Fruit fly (Drosophila melanogaster) whole organism, wandering third instar larva: Measurements from ENCODE around the gene CG32182.

Experiments
- Abd-B ChIP-seq: fragments of >200 bp; optimal IDR thresholded peaks from 2 replicates; lab custom pipeline; 2017; ENCODE audit warnings: missing biosample characterization, missing genetic modification characterization
- CG32264 ChIP-seq: fragments of 200-800 bp; sonication (Bioruptor generic); optimal IDR thresholded peaks from 2 replicates; lab custom pipeline; 2016; ENCODE audit warnings: missing biosample characterization, missing genetic modification characterization
- CG9705 ChIP-seq: fragments of 200-800 bp; sonication (Bioruptor generic); optimal IDR thresholded peaks from 2 replicates; lab custom pipeline; 2018; ENCODE audit warnings: missing biosample characterization, mild to moderate bottlenecking, missing genetic modification characterization
- CrebA ChIP-seq: fragments of 200-800 bp; sonication (Bioruptor generic); optimal IDR thresholded peaks from 2 replicates; lab custom pipeline; 2016; ENCODE audit warnings: missing biosample characterization, mild to moderate bottlenecking, missing genetic modification characterization, borderline replicate concordance
- Dfd ChIP-seq: fragments of >200 bp; optimal IDR thresholded peaks from 2 replicates; lab custom pipeline; 2017; ENCODE audit warnings: missing biosample characterization, missing genetic modification characterization
- GATAd ChIP-seq: sonication (Bioruptor generic); optimal IDR thresholded peaks from 2 replicates; lab custom pipeline; 2016; ENCODE audit warnings: missing biosample characterization, missing genetic modification characterization
- HLH106 ChIP-seq: fragments of 200-800 bp; optimal IDR thresholded peaks from 3 replicates; lab custom pipeline; 2019; ENCODE audit warnings: missing biosample characterization, mild to moderate bottlenecking, missing genetic modification characterization, moderate library complexity
- Hnf4 ChIP-seq: fragments of 200-800 bp; sonication (Bioruptor generic); optimal IDR thresholded peaks from 2 replicates; lab custom pipeline; 2016; ENCODE audit warnings: missing biosample characterization, mild to moderate bottlenecking, missing genetic modification characterization
- Hr78 ChIP-seq: fragments of >200 bp; optimal IDR thresholded peaks from 2 replicates; lab custom pipeline; 2017; ENCODE audit warnings: missing biosample characterization, missing genetic modification characterization
- Hr83 ChIP-seq: fragments of 200-300 bp; sonication (Bioruptor generic); optimal IDR thresholded peaks from 2 replicates; lab custom pipeline; 2016; ENCODE audit warnings: missing biosample characterization, mild to moderate bottlenecking, missing genetic modification characterization, moderate library complexity; ENCODE audit not compliant: poor library complexity, severe bottlenecking
- Jra ChIP-seq: sonication (Bioruptor generic); optimal IDR thresholded peaks from 2 replicates; lab custom pipeline; 2016; ENCODE audit warnings: missing biosample characterization, missing genetic modification characterization
- Mio ChIP-seq: sonication (Bioruptor generic); optimal IDR thresholded peaks from 2 replicates; lab custom pipeline; 2016; ENCODE audit warnings: missing biosample characterization, missing genetic modification characterization
- Myc ChIP-seq: fragments of >200 bp; optimal IDR thresholded peaks from 2 replicates; lab custom pipeline; 2017
- N ChIP-seq: fragments of >200 bp; optimal IDR thresholded peaks from 2 replicates; lab custom pipeline; 2018; ENCODE audit warnings: missing biosample characterization, missing external identifiers, missing genetic modification characterization
- Rel ChIP-seq, 2 experiments: fragments of 200-800 bp; sonication (Bioruptor generic) in 1 of 2; optimal IDR thresholded peaks; 2 replicates in 1 of 2; 3 replicates in 1 of 2; lab custom pipeline; 2016 to 2019; ENCODE audit warnings: mild to moderate bottlenecking in 2 of 2, missing biosample characterization in 2 of 2, missing genetic modification characterization in 2 of 2, moderate library complexity in 1 of 2
- Sp1 ChIP-seq: fragments of 200-800 bp; sonication (Bioruptor generic); optimal IDR thresholded peaks from 3 replicates; lab custom pipeline; 2019; ENCODE audit warnings: missing biosample characterization, mild to moderate bottlenecking, missing genetic modification characterization, moderate library complexity
- Vsx2 ChIP-seq: fragments of 200-300, 225-300 bp; sonication (Bioruptor generic); optimal IDR thresholded peaks from 2 replicates; lab custom pipeline; 2018; ENCODE audit warnings: missing biosample characterization, missing genetic modification characterization; ENCODE audit not compliant: partially characterized antibody
- br ChIP-seq: fragments of 200-800 bp; sonication (Bioruptor generic); optimal IDR thresholded peaks from 2 replicates; lab custom pipeline; 2016; ENCODE audit warnings: missing biosample characterization, missing genetic modification characterization
- brk ChIP-seq: fragments of 200-800 bp; sonication (Bioruptor generic); optimal IDR thresholded peaks from 2 replicates; lab custom pipeline; 2016; ENCODE audit warnings: missing biosample characterization, mild to moderate bottlenecking, missing genetic modification characterization
- dl ChIP-seq, 2 experiments: fragments of 175-275, 200-275 bp in 1 of 2; fragments of 200-275 bp in 1 of 2; sonication (Bioruptor generic); optimal IDR thresholded peaks; lab custom pipeline; 2018; ENCODE audit warnings: mild to moderate bottlenecking in 2 of 2, missing biosample characterization in 2 of 2, missing genetic modification characterization in 2 of 2, moderate library complexity in 2 of 2; ENCODE audit not compliant: partially characterized antibody in 2 of 2, insufficient read depth in 1 of 2
- dmrt93B ChIP-seq: fragments of 200-800 bp; sonication (Bioruptor generic); optimal IDR thresholded peaks from 2 replicates; lab custom pipeline; 2018; ENCODE audit warnings: missing biosample characterization, mild to moderate bottlenecking, missing genetic modification characterization
- dsf ChIP-seq: sonication (Bioruptor generic); optimal IDR thresholded peaks from 2 replicates; lab custom pipeline; 2016; ENCODE audit warnings: missing biosample characterization, missing genetic modification characterization, borderline replicate concordance
- ey ChIP-seq: fragments of 200-800 bp; sonication (Bioruptor generic); optimal IDR thresholded peaks from 2 replicates; lab custom pipeline; 2016; ENCODE audit warnings: missing biosample characterization, missing genetic modification characterization
- foxo ChIP-seq, 2 experiments: fragments of 200-800 bp; sonication (Bioruptor generic); optimal IDR thresholded peaks; 2 replicates in 1 of 2; 3 replicates in 1 of 2; lab custom pipeline; 2016 to 2017; ENCODE audit warnings: missing biosample characterization in 2 of 2, missing genetic modification characterization in 2 of 2
- fru ChIP-seq: fragments of 200-800 bp; sonication (Bioruptor generic); optimal IDR thresholded peaks from 3 replicates; lab custom pipeline; 2016; ENCODE audit warnings: missing biosample characterization, mild to moderate bottlenecking, missing genetic modification characterization
- h ChIP-seq: fragments of 200-800 bp; sonication (Bioruptor generic); optimal IDR thresholded peaks from 3 replicates; lab custom pipeline; 2016; ENCODE audit warnings: missing biosample characterization, mild to moderate bottlenecking, missing genetic modification characterization
- jim ChIP-seq: fragments of 175-275, 200-325 bp; sonication (Bioruptor generic); optimal IDR thresholded peaks from 2 replicates; lab custom pipeline; 2016; ENCODE audit warnings: missing biosample characterization, mild to moderate bottlenecking, missing genetic modification characterization
- lola ChIP-seq: fragments of >200 bp; optimal IDR thresholded peaks from 2 replicates; lab custom pipeline; 2017; ENCODE audit warnings: missing biosample characterization, missing genetic modification characterization
- pan ChIP-seq: fragments of >200 bp; optimal IDR thresholded peaks from 2 replicates; lab custom pipeline; 2017
- psq ChIP-seq: fragments of 200-800 bp; sonication (Bioruptor generic); optimal IDR thresholded peaks from 3 replicates; lab custom pipeline; 2017; ENCODE audit warnings: missing biosample characterization, mild to moderate bottlenecking, missing genetic modification characterization, moderate library complexity
- rgr ChIP-seq: fragments of 200-800 bp; sonication (Bioruptor generic); optimal IDR thresholded peaks from 3 replicates; lab custom pipeline; 2016; ENCODE audit warnings: missing biosample characterization, mild to moderate bottlenecking, missing genetic modification characterization
- sage ChIP-seq: fragments of 200-800 bp; sonication (Bioruptor generic); optimal IDR thresholded peaks from 2 replicates; lab custom pipeline; 2016; ENCODE audit warnings: missing biosample characterization, mild to moderate bottlenecking, missing genetic modification characterization
- sv ChIP-seq: fragments of 200-800 bp; sonication (Bioruptor generic); optimal IDR thresholded peaks from 3 replicates; lab custom pipeline; 2016; ENCODE audit warnings: missing biosample characterization, missing genetic modification characterization
- tai ChIP-seq: sonication (Bioruptor generic); optimal IDR thresholded peaks from 2 replicates; lab custom pipeline; 2016; ENCODE audit warnings: missing biosample characterization, missing genetic modification characterization
- usp ChIP-seq: fragments of >200 bp; optimal IDR thresholded peaks from 2 replicates; lab custom pipeline; 2017; ENCODE audit warnings: missing biosample characterization, missing genetic modification characterization
- woc ChIP-seq: sonication (Bioruptor generic); optimal IDR thresholded peaks from 2 replicates; lab custom pipeline; 2016; ENCODE audit warnings: missing biosample characterization, mild to moderate bottlenecking, missing genetic modification characterization

The CG32182 gene

DNA sequence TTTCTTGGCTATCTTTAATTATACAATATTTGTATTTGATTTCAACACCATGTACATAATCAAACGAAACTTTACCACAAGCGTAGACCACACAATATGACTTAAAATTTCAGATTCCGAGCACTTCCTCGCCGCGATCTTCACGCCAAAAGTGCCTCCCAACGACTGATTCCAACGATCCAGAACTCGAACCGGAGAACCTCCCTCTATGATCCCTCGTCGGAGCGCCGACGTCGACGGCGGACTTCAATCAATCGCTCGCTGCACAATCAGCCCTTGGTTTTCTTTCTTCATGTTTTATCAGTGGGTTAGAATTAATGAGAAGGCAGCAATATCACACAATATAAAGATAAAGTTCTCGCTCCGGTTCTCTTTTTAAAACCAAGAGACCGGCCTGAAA, 6.1 kb downstream of the CG32182 start, which contains the start of the genes Adgf-A and Adgf-A2:
Adgf-A (minus strand) TSS at position 172 of the 400 bp plus-strand sequence.
Adgf-A2 (minus strand) TSS at position 172 of the 400 bp plus-strand sequence.
- TF ChIP-seq Dfd (GFP tag; lab: Kevin White, UChicago): no peak
- no peak for TF ChIP-seq Vsx2 (GFP tag; lab: Kevin White, UChicago)
- no peak for TF ChIP-seq rgr (GFP tag; lab: Kevin White, UChicago)
- no peak for TF ChIP-seq foxo (GFP tag; optimal IDR thresholded peaks at IDR 0.05; lab: Kevin White, UChicago)

DNA sequence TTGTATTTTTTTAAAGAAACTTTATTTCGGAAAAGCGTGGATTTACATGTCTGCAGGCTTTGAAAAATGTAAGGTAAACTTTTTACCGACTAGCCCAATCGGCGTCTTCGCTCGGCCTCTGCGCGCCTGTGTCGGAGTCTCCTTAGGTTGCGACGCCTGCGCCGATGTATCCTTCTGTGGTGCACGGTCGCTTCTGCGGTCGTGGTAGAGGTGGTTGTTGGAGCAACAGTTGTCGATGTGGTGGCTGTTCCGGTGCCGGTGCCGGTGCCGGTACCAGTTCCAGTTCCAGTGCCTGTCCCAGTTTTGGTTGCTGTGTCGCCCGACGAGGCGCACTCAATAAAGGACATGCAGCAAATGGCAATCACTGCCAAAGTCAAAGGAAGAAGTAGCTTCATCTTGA, 33.2 kb downstream of the CG32182 start:
- TF ChIP-seq dmrt93B (GFP tag; lab: Kevin White, UChicago) (no peak), ey (no peak), N (GFP tag; lab: Kevin White, UChicago) (no peak), dsf (GFP tag; lab: Kevin White, UChicago) (no peak), Dfd (GFP tag; lab: Kevin White, UChicago) (no peak), Myc (no peak), pan (no peak), Hr78 (GFP tag; lab: Kevin White, UChicago) (no peak)
- TF ChIP-seq, all 38 proteins: peak for 0

DNA sequence AAGACGTTTGTCGTGTGGAACGTTAAGA, 33.4 kb downstream of the CG32182 start, which contains the start of gene CG42815:
CG42815 (minus strand) TSS at position 20 of the 28 bp plus-strand sequence.
- no peak for TF ChIP-seq Hnf4
- TF ChIP-seq brk (GFP tag; lab: Kevin White, UChicago): no peak
- no peak for TF ChIP-seq tai (GFP tag; lab: Kevin White, UChicago)
- no peak for TF ChIP-seq sage
- no peak for TF ChIP-seq dmrt93B (GFP tag; lab: Kevin White, UChicago)
- no peak for TF ChIP-seq usp (GFP tag; lab: Kevin White, UChicago)
- no peak for TF ChIP-seq CrebA (GFP tag; lab: Kevin White, UChicago)
- no peak for TF ChIP-seq pan
- TF ChIP-seq HLH106 (tag; lab: Kevin White, UChicago): no peak
- no peak for TF ChIP-seq br
- TF ChIP-seq Abd-B (GFP tag; lab: Kevin White, UChicago): no peak
- no peak for TF ChIP-seq dsf (GFP tag; lab: Kevin White, UChicago)
- no peak for TF ChIP-seq foxo (GFP tag; optimal IDR thresholded peaks at IDR 0.05; lab: Kevin White, UChicago)
- TF ChIP-seq Jra (GFP tag; lab: Kevin White, UChicago): no peak
- TF ChIP-seq CG9705 (GFP tag; lab: Kevin White, UChicago): no peak
- no peak for TF ChIP-seq Dfd (GFP tag; lab: Kevin White, UChicago)
- no peak for TF ChIP-seq jim (GFP tag; lab: Kevin White, UChicago)
- TF ChIP-seq, all 38 proteins: peak for 0

DNA sequence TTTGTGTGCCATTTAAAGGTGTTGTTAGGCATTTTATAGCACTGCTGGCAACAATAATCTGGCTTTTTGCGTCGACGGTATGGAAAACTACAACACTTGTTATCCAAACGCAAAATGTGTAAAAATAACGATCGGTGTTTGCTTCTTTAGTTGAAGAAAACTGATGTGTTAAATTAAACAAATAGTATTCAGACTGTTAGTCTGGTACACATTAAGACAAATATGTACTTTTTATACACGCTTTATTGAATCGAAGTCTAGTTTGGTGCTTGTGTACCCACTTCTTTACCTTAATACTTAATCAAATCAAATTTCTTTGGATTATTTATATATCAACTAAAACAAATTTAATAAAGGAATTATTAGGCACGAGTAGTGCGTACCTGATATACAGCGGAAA, 33.6 kb downstream of the CG32182 start:
- no peak for TF ChIP-seq lola (GFP tag; lab: Kevin White, UChicago)
- TF ChIP-seq foxo (GFP tag; optimal IDR thresholded peaks at IDR 0.05; lab: Kevin White, UChicago): no peak
- TF ChIP-seq jim (GFP tag; lab: Kevin White, UChicago): no peak
- no peak for TF ChIP-seq sage
- no peak for TF ChIP-seq N (GFP tag; lab: Kevin White, UChicago)
- TF ChIP-seq Hr78 (GFP tag; lab: Kevin White, UChicago): no peak
- TF ChIP-seq sv: no peak
- no peak for TF ChIP-seq brk (GFP tag; lab: Kevin White, UChicago)

DNA sequence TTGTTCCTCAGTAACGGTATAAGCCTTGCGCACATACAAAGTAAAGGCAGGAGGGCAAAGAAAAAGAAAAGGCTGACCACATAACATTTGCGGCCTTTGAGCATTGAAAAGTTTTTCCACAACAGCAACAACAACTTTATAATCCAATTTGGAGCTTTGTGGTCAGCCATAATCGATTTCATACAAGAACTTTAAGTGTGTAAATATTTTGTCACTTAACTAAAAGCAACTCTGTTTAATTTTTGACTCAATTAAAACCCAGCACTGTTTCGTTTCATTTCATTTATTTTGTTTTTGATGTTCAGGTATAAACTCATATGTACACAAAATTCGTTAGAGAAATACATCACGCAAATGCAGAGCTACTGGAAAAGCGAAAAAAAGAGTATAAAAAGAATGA, 39.6 kb downstream of the CG32182 start, which contains the start of gene CG42816:
CG42816 (minus strand) TSS at position 101 of the 400 bp plus-strand sequence.
- TF ChIP-seq dmrt93B (GFP tag; lab: Kevin White, UChicago): no peak
- no peak for TF ChIP-seq Hr83 (GFP tag; lab: Kevin White, UChicago)
- TF ChIP-seq Rel (GFP tag; optimal IDR thresholded peaks at IDR 0.05; lab: Kevin White, UChicago): no peak
- TF ChIP-seq Rel (tag; optimal IDR thresholded peaks at IDR 0.05; lab: Kevin White, UChicago): no peak
- TF ChIP-seq foxo (GFP tag; optimal IDR thresholded peaks at IDR 0.05; lab: Kevin White, UChicago): no peak

DNA sequence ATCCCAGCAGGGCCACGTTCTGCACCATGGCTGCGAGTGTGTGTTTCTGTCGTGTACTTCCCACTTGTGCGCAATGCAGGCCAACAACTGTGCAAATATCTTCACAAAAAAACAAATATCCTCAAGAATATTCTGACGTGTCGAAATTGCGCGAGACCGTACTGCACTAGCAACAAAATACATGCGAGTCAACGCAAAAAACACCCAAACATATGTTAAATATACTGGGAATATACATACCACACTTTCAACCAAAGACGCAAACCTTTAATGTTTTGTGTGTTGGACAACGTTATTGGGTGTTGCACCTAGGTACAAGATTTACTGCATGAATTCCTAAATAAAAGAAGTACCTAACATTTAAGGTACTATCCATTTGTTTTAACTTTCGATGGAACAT, 44.2 kb downstream of the CG32182 start, which contains the start of gene NUCB1:
NUCB1 (minus strand) TSS at position 173 of the 400 bp plus-strand sequence.
- no peak for TF ChIP-seq brk (GFP tag; lab: Kevin White, UChicago)
- TF ChIP-seq dmrt93B (GFP tag; lab: Kevin White, UChicago): no peak
- no peak for TF ChIP-seq lola (GFP tag; lab: Kevin White, UChicago)
- TF ChIP-seq Sp1 (GFP tag; lab: Kevin White, UChicago): no peak
- peak; percentile 55 for TF ChIP-seq h (GFP tag; lab: Kevin White, UChicago)
- peak; percentile 26 for TF ChIP-seq sv
- peak; percentile 25 for TF ChIP-seq CrebA (GFP tag; lab: Kevin White, UChicago)
- TF ChIP-seq Mio (GFP tag; lab: Kevin White, UChicago): no peak
- no peak for TF ChIP-seq Jra (GFP tag; lab: Kevin White, UChicago)
- no peak for TF ChIP-seq ey
- no peak for TF ChIP-seq dsf (GFP tag; lab: Kevin White, UChicago)
- TF ChIP-seq Hr83 (GFP tag; lab: Kevin White, UChicago): peak; percentile 70
- TF ChIP-seq rgr (GFP tag; lab: Kevin White, UChicago): peak; percentile 54
- TF ChIP-seq fru (GFP tag; lab: Kevin White, UChicago): peak; percentile 18
- TF ChIP-seq sage: no peak
- TF ChIP-seq foxo (GFP tag; optimal IDR thresholded peaks at IDR 0.05; lab: Kevin White, UChicago): peak in 1 of 2 experiments; percentile 46
- peak; percentile 26 for TF ChIP-seq GATAd (GFP tag; lab: Kevin White, UChicago)
- peak; percentile 93 for TF ChIP-seq woc
- TF ChIP-seq jim (GFP tag; lab: Kevin White, UChicago): peak; percentile 5
- TF ChIP-seq br: peak; percentile 1
- peak; percentile 85 for TF ChIP-seq Myc
- TF ChIP-seq N (GFP tag; lab: Kevin White, UChicago): no peak
- no peak for TF ChIP-seq dl (GFP tag; optimal IDR thresholded peaks at IDR 0.05; lab: Kevin White, UChicago; ENCODE audit: insufficient read depth in 1 of 2, partially characterized antibody in 2 of 2)
- no peak for TF ChIP-seq HLH106 (tag; lab: Kevin White, UChicago)
- TF ChIP-seq psq: no peak
- no peak for TF ChIP-seq CG32264
- TF ChIP-seq Rel (GFP tag; optimal IDR thresholded peaks at IDR 0.05; lab: Kevin White, UChicago): no peak
- peak; percentile 94 for TF ChIP-seq Rel (tag; optimal IDR thresholded peaks at IDR 0.05; lab: Kevin White, UChicago)
